Fruit fly (Drosophila melanogaster) whole organism, pupa: ENCODE results near the gene CG2663.

ENCODE experiments used
- CG12605 ChIP-seq: fragments of 200-800 bp; sonication (Bioruptor generic); IDR thresholded peaks from 2 replicates; pipeline ENCODE4 v1.3.6; 2022; ENCODE audit warnings: missing biosample characterization, missing genetic modification characterization
- CG13204 ChIP-seq: fragments of 200-800 bp; sonication (Bioruptor generic); optimal IDR thresholded peaks from 2 replicates; lab custom pipeline; 2018; ENCODE audit warnings: missing biosample characterization, mild to moderate bottlenecking, missing genetic modification characterization, moderate library complexity
- CG15710 ChIP-seq: fragments of 200-800 bp; sonication (Bioruptor generic); optimal IDR thresholded peaks from 2 replicates; lab custom pipeline; 2018; ENCODE audit warnings: missing biosample characterization, mild to moderate bottlenecking, missing genetic modification characterization, moderate library complexity
- CG32121 ChIP-seq: fragments of 200-800 bp; sonication (Bioruptor generic); IDR thresholded peaks from 2 replicates; pipeline ENCODE4 v1.3.6; 2022; ENCODE audit warnings: missing biosample characterization, missing genetic modification characterization
- CG34367 ChIP-seq: fragments of 200-800 bp; sonication (Bioruptor generic); optimal IDR thresholded peaks from 2 replicates; lab custom pipeline; 2018; ENCODE audit warnings: missing biosample characterization, mild to moderate bottlenecking, missing genetic modification characterization
- CG9948 ChIP-seq: fragments of 200-800 bp; sonication (Bioruptor generic); optimal IDR thresholded peaks from 2 replicates; lab custom pipeline; 2018; ENCODE audit warnings: missing biosample characterization, mild to moderate bottlenecking, missing genetic modification characterization, moderate library complexity
- EcR ChIP-seq: fragments of 200-800 bp; sonication (Bioruptor generic); optimal IDR thresholded peaks from 3 replicates; lab custom pipeline; 2019; ENCODE audit warnings: missing biosample characterization, missing genetic modification characterization, mild to moderate bottlenecking, moderate library complexity, missing genetic modification reagents
- Pif1A ChIP-seq: fragments of 200-800 bp; sonication (Bioruptor generic); optimal IDR thresholded peaks from 3 replicates; lab custom pipeline; 2016; ENCODE audit warnings: missing biosample characterization, missing genetic modification characterization
- fd96Ca ChIP-seq: fragments of 200-800 bp; sonication (Bioruptor generic); IDR thresholded peaks from 3 replicates; pipeline ENCODE4 v1.3.6; 2022; ENCODE audit warnings: missing biosample characterization, missing genetic modification characterization
- rn ChIP-seq: fragments of 200-800 bp; sonication (Bioruptor generic); IDR thresholded peaks from 2 replicates; pipeline ENCODE4 v1.3.6; 2022; ENCODE audit warnings: missing biosample characterization, missing genetic modification characterization

dm6 chr3R:5389034-5389433, 14.9 kb downstream of the CG2663 start:
- TF ChIP-seq CG13204 (GFP tag; lab: Kevin White, UChicago) (peak; percentile 17), CG15710 (tag; lab: Kevin White, UChicago) (no peak), fd96Ca (GFP tag; lab: Robert Waterston, UW) (no peak), EcR (GFP tag; lab: Kevin White, UChicago) (peak; percentile 79), CG12605 (GFP tag; lab: Robert Waterston, UW) (no peak), rn (GFP tag; lab: Robert Waterston, UW) (no peak), CG32121 (no peak), CG34367 (tag; lab: Kevin White, UChicago) (no peak), CG9948 (tag; lab: Kevin White, UChicago) (no peak), Pif1A (no peak)
